Fruit fly (Drosophila melanogaster) whole organism: ENCODE data around the gene CG32631.

Experiments used
- CG8478 ChIP-seq: fragments of >200 bp; optimal IDR thresholded peaks from 2 replicates; lab custom pipeline; 2018; ENCODE audit warnings: inconsistent platforms
- Dll ChIP-seq: fragments of >200 bp; optimal IDR thresholded peaks from 2 replicates; lab custom pipeline; 2017
- EcR ChIP-seq, 2 experiments: fragments of >200 bp; optimal IDR thresholded peaks; 2 replicates each; lab custom pipeline; 2017; ENCODE audit warnings: missing biosample characterization in 2 of 2, missing genetic modification characterization in 2 of 2, missing genetic modification reagents in 2 of 2
- pan ChIP-seq: fragments of >200 bp; optimal IDR thresholded peaks from 2 replicates; lab custom pipeline; 2017
- psq ChIP-seq: fragments of >200 bp; optimal IDR thresholded peaks from 2 replicates; lab custom pipeline; 2017
- usp ChIP-seq: fragments of >200 bp; optimal IDR thresholded peaks from 2 replicates; lab custom pipeline; 2017; ENCODE audit warnings: missing biosample characterization, missing genetic modification characterization, mixed read lengths

DNA sequence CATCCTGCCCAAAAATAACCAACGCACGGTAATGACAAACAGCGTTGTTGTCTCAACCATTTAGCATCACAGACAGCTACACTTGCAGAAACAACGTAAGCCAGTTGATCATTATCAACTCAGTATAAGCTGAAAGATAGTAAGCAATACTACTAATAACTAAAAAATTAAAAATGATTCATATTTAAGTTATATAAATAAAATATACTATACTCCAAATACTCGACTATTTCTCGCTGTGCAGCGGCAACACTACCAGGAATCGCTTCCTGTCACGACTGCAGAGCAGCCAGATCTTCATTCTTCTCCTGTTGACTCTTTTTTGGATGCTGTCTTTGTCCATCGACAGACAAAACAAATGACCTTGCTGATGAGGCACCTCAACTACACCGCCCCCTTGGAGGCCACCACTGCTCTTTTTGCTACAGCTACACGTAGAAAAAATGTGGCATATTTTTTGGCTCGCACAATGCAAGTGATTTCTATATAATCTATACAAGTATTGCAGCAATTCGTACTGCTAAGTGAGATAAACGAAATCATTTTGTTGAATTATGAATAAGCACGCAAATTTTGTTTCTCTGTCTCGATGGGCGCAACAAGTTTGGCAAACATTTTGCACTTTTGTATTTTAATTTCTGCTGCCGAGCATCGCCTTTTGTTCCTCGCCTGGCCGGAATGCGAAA, 15.2 kb upstream of the CG32631 start:
- TF ChIP-seq pan (lab: Kevin White, UChicago) (no peak), psq (no peak), Dll (no peak), usp (GFP tag; lab: Kevin White, UChicago) (no peak), CG8478 (lab: Kevin White, UChicago) (no peak), EcR (GFP tag; optimal IDR thresholded peaks at IDR 0.05; lab: Kevin White, UChicago) (no peak)
